Worm (Caenorhabditis elegans) whole organism, L4 larva: ENCODE results near the gene ZK228.1.

Experiments used
- F37D6.2 ChIP-seq: sonication (generic microtip); optimal IDR thresholded peaks from 2 replicates; lab custom pipeline; 2016; ENCODE audit warnings: mild to moderate bottlenecking, missing genetic modification characterization, missing compliant biosample characterization
- Y105C5A.15 ChIP-seq: fragments of 200-800 bp; sonication (Bioruptor generic); IDR thresholded peaks from 2 replicates; pipeline ENCODE4 v1.3.6; 2022; ENCODE audit warnings: missing genetic modification characterization, missing compliant biosample characterization
- aha-1 ChIP-seq: fragments of 150-350 bp; peaks from one replicate; lab custom pipeline; 2014; ENCODE audit warnings: missing biosample characterization, missing genetic modification characterization
- aly-2 ChIP-seq: sonication (generic microtip); optimal IDR thresholded peaks from 2 replicates; lab custom pipeline; 2018; ENCODE audit warnings: missing biosample characterization, missing genetic modification characterization
- arid-1 ChIP-seq: fragments of 200-800 bp; sonication (Bioruptor generic); conservative IDR thresholded peaks from 2 replicates; pipeline ENCODE4 v1.3.6; 2022; ENCODE audit warnings: missing genetic modification reagents, missing genetic modification characterization, missing compliant biosample characterization
- attf-4 ChIP-seq: sonication (generic microtip); optimal IDR thresholded peaks from 3 replicates; lab custom pipeline; 2017; ENCODE audit warnings: missing biosample characterization, missing genetic modification characterization
- ceh-28 ChIP-seq: fragments of 150-350 bp; optimal IDR thresholded peaks from 2 replicates; lab custom pipeline; 2014; ENCODE audit warnings: missing biosample characterization, missing genetic modification reagents, missing genetic modification characterization
- ceh-44 ChIP-seq: fragments of 200-800 bp; sonication (Bioruptor generic); IDR thresholded peaks from 2 replicates; pipeline ENCODE4 v1.3.6; 2022; ENCODE audit warnings: missing genetic modification reagents, missing genetic modification characterization, missing compliant biosample characterization
- ctbp-1 ChIP-seq: fragments of 200-800 bp; sonication (Bioruptor generic); IDR thresholded peaks from 2 replicates; pipeline ENCODE4 v1.3.6; 2022; ENCODE audit warnings: missing genetic modification reagents, missing genetic modification characterization, missing compliant biosample characterization
- daf-19 ChIP-seq: fragments of 200-800 bp; sonication (Bioruptor generic); conservative IDR thresholded peaks from 2 replicates; pipeline ENCODE4 v1.3.6; 2022; ENCODE audit warnings: missing genetic modification characterization, missing compliant biosample characterization
- daf-8 ChIP-seq: fragments of 200-800 bp; sonication (Bioruptor generic); IDR thresholded peaks from 2 replicates; pipeline ENCODE4 v1.3.6; 2022; ENCODE audit warnings: missing genetic modification characterization, missing compliant biosample characterization
- duxl-1 ChIP-seq: sonication (generic microtip); optimal IDR thresholded peaks from 2 replicates; lab custom pipeline; 2016; ENCODE audit warnings: mild to moderate bottlenecking, missing genetic modification characterization, moderate library complexity, missing compliant biosample characterization; ENCODE audit not compliant: poor library complexity
- fkh-10 ChIP-seq: fragments of 150-350 bp; optimal IDR thresholded peaks from 2 replicates; lab custom pipeline; 2014; ENCODE audit warnings: missing biosample characterization, missing genetic modification reagents, missing genetic modification characterization
- hlh-30 ChIP-seq: sonication (generic microtip); optimal IDR thresholded peaks from 2 replicates; lab custom pipeline; 2017; ENCODE audit warnings: antibody characterized with exemption, mild to moderate bottlenecking, missing genetic modification characterization, missing compliant biosample characterization; ENCODE audit not compliant: insufficient read depth
- hmg-1.1 ChIP-seq: fragments of 200-800 bp; sonication (Bioruptor generic); IDR thresholded peaks from 2 replicates; pipeline ENCODE4 v1.3.6; 2022; ENCODE audit warnings: missing genetic modification reagents, missing genetic modification characterization, missing compliant biosample characterization
- lin-39 ChIP-seq: fragments of 150-350 bp; optimal IDR thresholded peaks from 2 replicates; lab custom pipeline; 2014; ENCODE audit warnings: missing biosample characterization, missing genetic modification reagents, missing genetic modification characterization
- lsy-2 ChIP-seq, 2 experiments: fragments of 150-350 bp in 1 of 2; sonication (generic microtip) in 1 of 2; optimal IDR thresholded peaks; 2 replicates each; lab custom pipeline; 2014 to 2017; ENCODE audit warnings: missing biosample characterization in 2 of 2, missing genetic modification characterization in 2 of 2
- madf-9 ChIP-seq: fragments of 200-800 bp; sonication (Bioruptor generic); conservative IDR thresholded peaks from 2 replicates; pipeline ENCODE4 v1.3.6; 2022; ENCODE audit warnings: missing genetic modification reagents, missing genetic modification characterization, missing compliant biosample characterization
- mdl-1 ChIP-seq, 2 experiments: fragments of 150-350 bp in 1 of 2; sonication (generic microtip) in 1 of 2; optimal IDR thresholded peaks; 2 replicates each; lab custom pipeline; 2014 to 2017; ENCODE audit warnings: missing biosample characterization in 2 of 2, missing genetic modification characterization in 2 of 2
- mep-1 ChIP-seq: fragments of 150-350 bp; sonication (generic microtip); optimal IDR thresholded peaks from 3 replicates; lab custom pipeline; 2014; ENCODE audit warnings: missing biosample characterization, missing genetic modification characterization
- mxl-3 ChIP-seq: fragments of 200-800 bp; sonication (Bioruptor generic); optimal IDR thresholded peaks from 2 replicates; lab custom pipeline; 2018; ENCODE audit warnings: mild to moderate bottlenecking, missing genetic modification characterization, missing compliant biosample characterization
- nhr-10 ChIP-seq: fragments of 150-350 bp; optimal IDR thresholded peaks from 2 replicates; lab custom pipeline; 2014; ENCODE audit warnings: missing biosample characterization, missing genetic modification characterization
- nhr-11 ChIP-seq: fragments of 150-350 bp; optimal IDR thresholded peaks from 2 replicates; lab custom pipeline; 2014; ENCODE audit warnings: missing biosample characterization, missing genetic modification characterization
- nhr-28 ChIP-seq: fragments of 150-350 bp; optimal IDR thresholded peaks from 2 replicates; lab custom pipeline; 2014; ENCODE audit warnings: missing biosample characterization, missing genetic modification characterization
- nhr-48 ChIP-seq: sonication (generic microtip); optimal IDR thresholded peaks from 2 replicates; lab custom pipeline; 2016; ENCODE audit warnings: mild to moderate bottlenecking, missing genetic modification characterization, missing compliant biosample characterization
- pha-4 ChIP-seq, 2 experiments: fragments of 150-350 bp in 1 of 2; fragments of 200-800 bp in 1 of 2; sonication (Bioruptor generic) in 1 of 2; IDR thresholded peaks in 1 of 2; optimal IDR thresholded peaks in 1 of 2; 2 replicates each; pipeline versions ENCODE4 v1.3.6 to Lab custom; 2014 to 2022; ENCODE audit warnings: missing genetic modification characterization in 2 of 2, missing genetic modification reagents in 2 of 2, missing biosample characterization in 1 of 2, missing compliant biosample characterization in 1 of 2
- rbr-2 ChIP-seq: sonication (generic microtip); optimal IDR thresholded peaks from 2 replicates; lab custom pipeline; 2016; ENCODE audit warnings: missing genotype, missing genetic modification characterization, missing compliant biosample characterization
- set-16 ChIP-seq: fragments of 200-800 bp; sonication (Bioruptor generic); IDR thresholded peaks from 2 replicates; pipeline ENCODE4 v1.3.6; 2022; ENCODE audit warnings: missing genetic modification reagents, missing genetic modification characterization, missing compliant biosample characterization
- skn-1 ChIP-seq: fragments of 150-350 bp; optimal IDR thresholded peaks from 2 replicates; lab custom pipeline; 2014; ENCODE audit warnings: missing biosample characterization, missing genetic modification characterization
- snpc-1.2 ChIP-seq: fragments of 200-800 bp; sonication (Bioruptor generic); IDR thresholded peaks from 2 replicates; pipeline ENCODE4 v1.3.6; 2022; ENCODE audit warnings: missing genetic modification reagents, missing genetic modification characterization, missing compliant biosample characterization
- tra-1 ChIP-seq: fragments of 200-800 bp; sonication (Bioruptor generic); IDR thresholded peaks from 2 replicates; pipeline ENCODE4 v1.3.6; 2022; ENCODE audit warnings: missing genetic modification reagents, missing genetic modification characterization, missing compliant biosample characterization
- unc-39 ChIP-seq: sonication (generic microtip); optimal IDR thresholded peaks from 2 replicates; lab custom pipeline; 2017; ENCODE audit warnings: missing biosample characterization, missing genetic modification characterization
- unc-62 ChIP-seq, 3 experiments: fragments of 150-350 bp in 1 of 3; sonication (generic microtip); optimal IDR thresholded peaks in 2 of 3; peaks in 1 of 3; 1 replicate in 1 of 3; 2 replicates in 2 of 3; lab custom pipeline; 2014 to 2017; ENCODE audit warnings: missing biosample characterization in 3 of 3, missing genetic modification characterization in 3 of 3, missing genetic modification reagents in 3 of 3, missing genotype in 1 of 3
- zag-1 ChIP-seq: fragments of 150-350 bp; optimal IDR thresholded peaks from 2 replicates; lab custom pipeline; 2014; ENCODE audit warnings: missing biosample characterization, missing genetic modification characterization
- zfp-3 ChIP-seq: fragments of 200-800 bp; sonication (Bioruptor generic); conservative IDR thresholded peaks from 2 replicates; pipeline ENCODE4 v1.3.6; 2022; ENCODE audit warnings: missing genetic modification reagents, missing genetic modification characterization, missing compliant biosample characterization
- ztf-11 ChIP-seq: fragments of 150-350 bp; optimal IDR thresholded peaks from 2 replicates; lab custom pipeline; 2014; ENCODE audit warnings: missing biosample characterization, missing genetic modification characterization
- ztf-7 ChIP-seq: fragments of 150-350 bp; optimal IDR thresholded peaks from 2 replicates; lab custom pipeline; 2014; ENCODE audit warnings: missing biosample characterization, missing genetic modification characterization

ZK228.1 gene

ce11 chrV:18480231-18480630, 36.0 kb downstream of the ZK228.1 start, which contains the start of gene srh-178 (continued):
- no peak for TF ChIP-seq lin-39 (tag; lab: Kevin White, UChicago)
- no peak for TF ChIP-seq daf-8 (GFP tag; lab: Robert Waterston, UW)

ce11 chrV:18487158-18487557, 42.9 kb downstream of the ZK228.1 start, which contains the start of gene Y51A2D.18:
TSS of gene Y51A2D.18 (minus strand) at chrV:18487258.
- no peak for TF ChIP-seq skn-1 (tag; lab: Kevin White, UChicago)

ce11 chrV:18490284-18490832, 46.1 kb downstream of the ZK228.1 start:
- TF ChIP-seq mdl-1 (tag; optimal IDR thresholded peaks at IDR 0.05; lab: Kevin White, UChicago) (peak in 1 of 2 experiments; percentile 45), hmg-1.1 (GFP tag; lab: Robert Waterston, UW) (peak; percentile 66), tra-1 (GFP tag; lab: Robert Waterston, UW) (no peak), nhr-10 (no peak), ceh-44 (GFP tag; lab: Robert Waterston, UW) (no peak), mxl-3 (GFP tag; lab: Kevin White, UChicago) (no peak), arid-1 (GFP tag; lab: Robert Waterston, UW) (no peak), nhr-11 (peak; percentile 27), Y105C5A.15 (no peak), aly-2 (tag; lab: Kevin White, UChicago) (no peak), unc-62 (GFP tag; optimal IDR thresholded peaks at IDR 0.05 in 1 of 2; lab: Kevin White, UChicago) (peak in 1 of 2 experiments; percentile 98), unc-62 (tag; optimal IDR thresholded peaks at IDR 0.05; lab: Kevin White, UChicago) (no peak), zfp-3 (no peak), set-16 (GFP tag; lab: Robert Waterston, UW) (peak; percentile 90), rbr-2 (peak; percentile 28), attf-4 (tag; lab: Kevin White, UChicago) (no peak), ctbp-1 (GFP tag; lab: Robert Waterston, UW) (peak; percentile 78), ztf-7 (tag; lab: Kevin White, UChicago) (no peak), ztf-11 (tag; lab: Kevin White, UChicago) (no peak), nhr-48 (tag; lab: Kevin White, UChicago) (no peak), unc-39 (no peak), pha-4 (GFP tag; IDR thresholded peaks at IDR 0.05; lab: Robert Waterston, UW) (no peak), pha-4 (tag; optimal IDR thresholded peaks at IDR 0.05; lab: Kevin White, UChicago) (no peak), aha-1 (peak; percentile 86), snpc-1.2 (no peak), zag-1 (tag; lab: Kevin White, UChicago) (no peak), F37D6.2 (peak; percentile 13), madf-9 (GFP tag; lab: Robert Waterston, UW) (0 out of 2 replicates have a peak, but pooled peaks have one; percentile 41), daf-19 (no peak), duxl-1 (tag; lab: Kevin White, UChicago) (no peak), ceh-28 (tag; lab: Kevin White, UChicago) (peak; percentile 16), mep-1 (tag; lab: Kevin White, UChicago) (peak; percentile 60), fkh-10 (GFP tag; lab: Kevin White, UChicago) (peak; percentile 40), nhr-28 (tag; lab: Kevin White, UChicago) (peak; percentile 3), lsy-2 (tag; optimal IDR thresholded peaks at IDR 0.05; lab: Kevin White, UChicago) (peak in 1 of 2 experiments; percentile 40), hlh-30 (tag; lab: Kevin White, UChicago) (peak; percentile 52), skn-1 (tag; lab: Kevin White, UChicago) (no peak)
